Worm (Caenorhabditis elegans): ENCODE results near the gene tbc-7.

Gene tbc-7

DNA sequence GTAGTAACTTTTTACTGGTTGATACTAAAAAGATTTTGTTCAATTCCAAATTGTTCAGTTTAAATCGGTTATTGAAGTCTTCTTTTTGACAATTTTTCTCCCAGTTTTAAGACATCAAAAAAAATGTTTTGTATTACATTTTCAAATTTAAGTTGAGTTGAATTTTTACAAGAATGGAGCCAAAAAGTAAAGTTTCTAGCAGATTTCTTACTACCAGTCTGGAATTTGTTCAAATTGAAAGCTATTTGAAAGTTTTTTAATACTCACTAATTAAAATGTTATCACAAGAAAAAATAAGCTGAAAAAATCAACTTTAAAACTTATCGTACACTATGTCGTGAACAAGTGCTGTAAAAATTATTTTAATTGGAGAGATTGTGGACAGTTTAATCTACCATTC lies 56.0 kb downstream of the tbc-7 start:
- TF ChIP-seq F52B5.7 (tag; optimal IDR thresholded peaks at IDR 0.05) (no peak), ccch-3 (GFP tag; optimal IDR thresholded peaks at IDR 0.05) (no peak), B0035.1 (tag; optimal IDR thresholded peaks at IDR 0.05) (no peak), ztf-25 (GFP tag; IDR thresholded peaks at IDR 0.05) (no peak), nfya-2 (GFP tag; IDR thresholded peaks at IDR 0.05) (no peak), tbp1 (GFP tag; optimal IDR thresholded peaks at IDR 0.05) (no peak)

DNA sequence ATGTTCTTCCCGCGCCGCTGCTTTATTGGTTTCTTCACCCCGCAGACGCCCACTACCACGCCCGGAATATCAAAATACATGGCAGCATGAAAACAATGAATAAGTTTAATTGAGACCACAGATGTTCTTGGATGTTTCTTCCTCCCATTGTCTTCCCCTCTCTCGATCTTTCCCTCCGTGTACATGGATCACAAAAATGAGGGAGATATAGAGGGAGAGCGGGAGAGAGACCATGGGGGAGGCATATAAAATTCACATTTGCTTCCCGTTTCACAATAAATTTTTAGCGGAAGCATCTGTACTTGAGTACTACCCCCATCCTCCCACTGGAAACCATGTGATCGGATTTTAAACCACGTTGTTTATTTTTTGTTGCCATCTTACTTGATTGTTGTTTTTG lies 59.3 kb downstream of the tbc-7 start:
- TF ChIP-seq B0261.1 (tag; optimal IDR thresholded peaks at IDR 0.05) (no peak), C06A6.2 (GFP tag; conservative IDR thresholded peaks at IDR 0.05) (no peak), aptf-2 (GFP tag; conservative IDR thresholded peaks at IDR 0.05) (no peak), dpff-1 (tag; optimal IDR thresholded peaks at IDR 0.05) (no peak), ZK185.1 (tag; optimal IDR thresholded peaks at IDR 0.05; ENCODE audit: poor library complexity, severe bottlenecking) (no peak)

DNA sequence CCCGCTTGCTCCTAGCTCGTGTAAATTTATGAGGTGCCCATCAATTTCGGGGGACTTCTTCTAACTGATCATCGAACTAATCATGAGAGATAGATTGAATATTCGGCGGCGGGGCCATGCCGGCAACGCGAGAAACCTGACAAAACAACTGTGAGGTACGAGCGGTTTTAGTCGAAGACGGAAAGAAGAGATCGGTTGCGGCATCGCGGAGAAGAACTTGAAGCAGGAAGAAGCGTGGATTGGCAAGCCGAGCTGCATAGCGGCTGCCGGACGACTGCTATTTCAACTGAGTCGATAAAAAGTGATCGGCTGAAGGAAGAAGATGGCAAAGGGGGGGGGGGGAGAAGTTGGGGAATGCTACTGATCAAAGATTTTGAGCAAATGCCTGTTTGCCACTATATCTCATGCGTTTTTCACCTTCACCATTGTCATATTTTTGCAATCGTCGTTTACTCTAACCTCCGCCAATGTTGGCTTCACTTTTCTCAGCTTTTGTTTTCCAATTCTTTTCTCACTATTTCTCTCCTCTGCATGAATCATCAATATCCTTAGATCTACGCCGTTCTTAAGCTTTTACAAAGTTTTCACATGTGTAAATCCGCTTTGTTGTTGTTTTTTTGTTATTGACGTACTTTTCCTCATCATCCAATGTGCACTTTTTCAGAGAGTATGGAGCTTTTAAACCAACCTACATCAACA lies 61.5 kb downstream of the tbc-7 start, which contains the start of gene pqn-62:
pqn-62 (plus strand) TSS at position 649 of the 699 bp plus-strand sequence.
- TF ChIP-seq K11D2.4 (GFP tag; IDR thresholded peaks at IDR 0.05), result no peak
- TF ChIP-seq akir-1 (GFP tag; optimal IDR thresholded peaks at IDR 0.05), result no peak
- no peak for TF ChIP-seq ceh-100 (GFP tag; IDR thresholded peaks at IDR 0.05)
- no peak for TF ChIP-seq madf-6 (GFP tag; IDR thresholded peaks at IDR 0.05)

Measured in whole organism, young adult.